Worm (Caenorhabditis elegans): ENCODE results near the gene Y59H11AR.3.

ce11 chrIV:8570253-8570652, 25.0 kb downstream of the Y59H11AR.3 start, which contains the start of gene Y59H11AM.4:
- no peak for TF ChIP-seq flt-1 (GFP tag; IDR thresholded peaks at IDR 0.05)
- TF ChIP-seq sea-1 (GFP tag; conservative IDR thresholded peaks at IDR 0.05): no peak
- no peak for TF ChIP-seq F13C5.2 (tag; optimal IDR thresholded peaks at IDR 0.05)
- no peak for TF ChIP-seq hmg-4 (GFP tag; optimal IDR thresholded peaks at IDR 0.05)
- TF ChIP-seq hmbx-1 (tag; optimal IDR thresholded peaks at IDR 0.05): no peak
- TF ChIP-seq pes-1 (GFP tag; IDR thresholded peaks at IDR 0.05): no peak
- no peak for TF ChIP-seq tbx-37 (GFP tag; conservative IDR thresholded peaks at IDR 0.05)
- TF ChIP-seq aly-1 (tag; optimal IDR thresholded peaks at IDR 0.05): no peak
- no peak for TF ChIP-seq ets-7 (tag; optimal IDR thresholded peaks at IDR 0.05)
- no peak for TF ChIP-seq ama-1 (optimal IDR thresholded peaks at IDR 0.05)

All from whole organism, early embryonic.